Worm (Caenorhabditis elegans) whole organism, late embryonic: ENCODE results near the gene C15H9.9.

Experiments
- C08G9.2 ChIP-seq: sonication (generic microtip); optimal IDR thresholded peaks from 2 replicates; lab custom pipeline; 2016; ENCODE audit warnings: mild to moderate bottlenecking, missing genetic modification characterization, moderate library complexity, missing compliant biosample characterization
- C38D4.7 ChIP-seq: fragments of 200-800 bp; sonication (Bioruptor generic); optimal IDR thresholded peaks from 2 replicates; lab custom pipeline; 2018; ENCODE audit warnings: mild to moderate bottlenecking, missing genetic modification characterization, moderate library complexity, missing compliant biosample characterization
- F13H6.1 ChIP-seq: sonication (generic microtip); optimal IDR thresholded peaks from 2 replicates; lab custom pipeline; 2016; ENCODE audit warnings: missing genetic modification characterization, missing compliant biosample characterization
- K02D7.2 ChIP-seq: sonication (generic microtip); optimal IDR thresholded peaks from 2 replicates; lab custom pipeline; 2017; ENCODE audit warnings: mild to moderate bottlenecking, missing genetic modification characterization, missing compliant biosample characterization
- K09A11.1 ChIP-seq: sonication (generic microtip); optimal IDR thresholded peaks from 2 replicates; lab custom pipeline; 2017; ENCODE audit warnings: antibody characterized with exemption, mild to moderate bottlenecking, missing genetic modification characterization, missing compliant biosample characterization; ENCODE audit not compliant: insufficient read depth
- Y22D7AL.16 ChIP-seq: sonication (generic microtip); optimal IDR thresholded peaks from 2 replicates; lab custom pipeline; 2016; ENCODE audit warnings: missing genetic modification characterization, missing compliant biosample characterization
- ahr-1 ChIP-seq: sonication (generic microtip); optimal IDR thresholded peaks from 2 replicates; lab custom pipeline; 2016; ENCODE audit warnings: missing genetic modification characterization, missing compliant biosample characterization
- ceh-14 ChIP-seq: sonication (generic microtip); optimal IDR thresholded peaks from 2 replicates; lab custom pipeline; 2016; ENCODE audit warnings: missing genotype, missing genetic modification characterization, missing compliant biosample characterization
- ceh-19 ChIP-seq: fragments of 200-800 bp; sonication (Bioruptor generic); optimal IDR thresholded peaks from 2 replicates; lab custom pipeline; 2018; ENCODE audit warnings: mild to moderate bottlenecking, missing genetic modification characterization, missing compliant biosample characterization
- ceh-2 ChIP-seq: sonication (generic microtip); optimal IDR thresholded peaks from 2 replicates; lab custom pipeline; 2016; ENCODE audit warnings: missing genotype, missing genetic modification characterization, missing compliant biosample characterization
- ceh-22 ChIP-seq: sonication (generic microtip); optimal IDR thresholded peaks from 2 replicates; lab custom pipeline; 2017; ENCODE audit warnings: missing biosample characterization, missing genetic modification characterization
- ceh-24 ChIP-seq: sonication (generic microtip); optimal IDR thresholded peaks from 2 replicates; lab custom pipeline; 2016; ENCODE audit warnings: mild to moderate bottlenecking, missing genetic modification characterization, missing compliant biosample characterization
- ceh-30 ChIP-seq: fragments of 150-350 bp; optimal IDR thresholded peaks from 2 replicates; lab custom pipeline; 2014; ENCODE audit warnings: missing biosample characterization, missing genetic modification characterization
- elt-4 ChIP-seq: sonication (generic microtip); optimal IDR thresholded peaks from 2 replicates; lab custom pipeline; 2016; ENCODE audit warnings: missing genetic modification characterization, missing compliant biosample characterization
- ets-4 ChIP-seq: sonication (generic microtip); optimal IDR thresholded peaks from 2 replicates; lab custom pipeline; 2016; ENCODE audit warnings: missing genetic modification characterization, missing compliant biosample characterization
- eyg-1 ChIP-seq: sonication (generic microtip); optimal IDR thresholded peaks from 2 replicates; lab custom pipeline; 2016; ENCODE audit warnings: missing genotype, missing genetic modification characterization, missing compliant biosample characterization
- fax-1 ChIP-seq: sonication (generic microtip); optimal IDR thresholded peaks from 2 replicates; lab custom pipeline; 2016; ENCODE audit warnings: missing genotype, missing genetic modification characterization, missing compliant biosample characterization
- fkh-10 ChIP-seq: fragments of 150-350 bp; optimal IDR thresholded peaks from 2 replicates; lab custom pipeline; 2014; ENCODE audit warnings: missing biosample characterization, missing genetic modification reagents, missing genetic modification characterization
- fkh-6 ChIP-seq: sonication (generic microtip); optimal IDR thresholded peaks from 2 replicates; lab custom pipeline; 2016; ENCODE audit warnings: missing genetic modification characterization, missing compliant biosample characterization
- gmeb-2 ChIP-seq: sonication (generic microtip); optimal IDR thresholded peaks from 2 replicates; lab custom pipeline; 2016; ENCODE audit warnings: missing genetic modification characterization, inconsistent platforms, missing compliant biosample characterization
- hlh-13 ChIP-seq: fragments of 200-800 bp; sonication (Bioruptor generic); optimal IDR thresholded peaks from 2 replicates; lab custom pipeline; 2018; ENCODE audit warnings: mild to moderate bottlenecking, missing genetic modification characterization, missing compliant biosample characterization
- hlh-15 ChIP-seq: sonication (generic microtip); optimal IDR thresholded peaks from 2 replicates; lab custom pipeline; 2016; ENCODE audit warnings: missing genetic modification characterization, missing compliant biosample characterization
- hlh-30 ChIP-seq: sonication (generic microtip); optimal IDR thresholded peaks from 2 replicates; lab custom pipeline; 2017; ENCODE audit warnings: antibody characterized with exemption, missing genetic modification characterization, missing compliant biosample characterization; ENCODE audit not compliant: insufficient read depth
- hlh-6 ChIP-seq: sonication (generic microtip); optimal IDR thresholded peaks from 2 replicates; lab custom pipeline; 2016; ENCODE audit warnings: missing genotype, missing genetic modification characterization, missing compliant biosample characterization
- madf-2 ChIP-seq: sonication (generic microtip); optimal IDR thresholded peaks from 2 replicates; lab custom pipeline; 2017; ENCODE audit warnings: missing genetic modification characterization, missing compliant biosample characterization
- mec-3 ChIP-seq: sonication (generic microtip); optimal IDR thresholded peaks from 2 replicates; lab custom pipeline; 2016; ENCODE audit warnings: borderline replicate concordance, missing genetic modification characterization, missing compliant biosample characterization
- nhr-11 ChIP-seq: fragments of 150-350 bp; optimal IDR thresholded peaks from 2 replicates; lab custom pipeline; 2014; ENCODE audit warnings: missing biosample characterization, missing genetic modification characterization
- nhr-232 ChIP-seq: sonication (generic microtip); optimal IDR thresholded peaks from 2 replicates; lab custom pipeline; 2016; ENCODE audit warnings: missing genetic modification characterization, missing compliant biosample characterization
- odd-2 ChIP-seq: sonication (generic microtip); optimal IDR thresholded peaks from 2 replicates; lab custom pipeline; 2017; ENCODE audit warnings: antibody characterized with exemption, mild to moderate bottlenecking, missing genetic modification characterization, missing compliant biosample characterization
- pat-9 ChIP-seq: fragments of 200-800 bp; sonication (Bioruptor generic); optimal IDR thresholded peaks from 2 replicates; lab custom pipeline; 2018; ENCODE audit warnings: mild to moderate bottlenecking, missing genetic modification characterization, moderate library complexity, missing compliant biosample characterization
- pax-1 ChIP-seq: fragments of 150-350 bp; optimal IDR thresholded peaks from 2 replicates; lab custom pipeline; 2014; ENCODE audit warnings: missing biosample characterization, missing genetic modification characterization
- pha-2 ChIP-seq: sonication (generic microtip); optimal IDR thresholded peaks from 2 replicates; lab custom pipeline; 2017; ENCODE audit warnings: mild to moderate bottlenecking, missing genetic modification characterization, missing compliant biosample characterization
- pha-4 ChIP-seq: fragments of 150-350 bp; optimal IDR thresholded peaks from 2 replicates; lab custom pipeline; 2018; ENCODE audit warnings: missing biosample characterization, missing genetic modification reagents, missing genetic modification characterization
- pqm-1 ChIP-seq: sonication (generic microtip); optimal IDR thresholded peaks from 2 replicates; lab custom pipeline; 2016; ENCODE audit warnings: missing genetic modification characterization, missing compliant biosample characterization
- ref-2 ChIP-seq: sonication (generic microtip); optimal IDR thresholded peaks from 2 replicates; lab custom pipeline; 2016; ENCODE audit warnings: missing genetic modification characterization, missing compliant biosample characterization
- sox-2 ChIP-seq: fragments of 200-800 bp; sonication (Bioruptor generic); IDR thresholded peaks from 2 replicates; pipeline ENCODE4 v1.3.6; 2022; ENCODE audit warnings: missing genetic modification reagents, missing genetic modification characterization, missing compliant biosample characterization
- sox-4 ChIP-seq: sonication (generic microtip); optimal IDR thresholded peaks from 2 replicates; lab custom pipeline; 2017; ENCODE audit warnings: mild to moderate bottlenecking, missing genetic modification characterization, inconsistent platforms, missing compliant biosample characterization
- tbx-2 ChIP-seq: sonication (generic microtip); optimal IDR thresholded peaks from 2 replicates; lab custom pipeline; 2016; ENCODE audit warnings: missing genetic modification characterization, missing compliant biosample characterization
- tbx-7 ChIP-seq: sonication (generic microtip); optimal IDR thresholded peaks from 2 replicates; lab custom pipeline; 2016; ENCODE audit warnings: missing genotype, missing genetic modification characterization, missing compliant biosample characterization
- unc-42 ChIP-seq: sonication (generic microtip); optimal IDR thresholded peaks from 2 replicates; lab custom pipeline; 2016; ENCODE audit warnings: missing genotype, missing genetic modification characterization, missing compliant biosample characterization
- unc-55 ChIP-seq: sonication (generic microtip); optimal IDR thresholded peaks from 2 replicates; lab custom pipeline; 2017; ENCODE audit warnings: missing biosample characterization, missing genetic modification reagents, missing genetic modification characterization
- unc-86 ChIP-seq: sonication (generic microtip); optimal IDR thresholded peaks from 2 replicates; lab custom pipeline; 2016; ENCODE audit warnings: missing genetic modification characterization, missing compliant biosample characterization
- zip-5 ChIP-seq: sonication (generic microtip); optimal IDR thresholded peaks from 2 replicates; lab custom pipeline; 2016; ENCODE audit warnings: missing genetic modification characterization, missing compliant biosample characterization
- ztf-16 ChIP-seq: sonication (generic microtip); optimal IDR thresholded peaks from 2 replicates; lab custom pipeline; 2017; ENCODE audit warnings: missing genetic modification characterization, missing compliant biosample characterization

Gene C15H9.9

DNA sequence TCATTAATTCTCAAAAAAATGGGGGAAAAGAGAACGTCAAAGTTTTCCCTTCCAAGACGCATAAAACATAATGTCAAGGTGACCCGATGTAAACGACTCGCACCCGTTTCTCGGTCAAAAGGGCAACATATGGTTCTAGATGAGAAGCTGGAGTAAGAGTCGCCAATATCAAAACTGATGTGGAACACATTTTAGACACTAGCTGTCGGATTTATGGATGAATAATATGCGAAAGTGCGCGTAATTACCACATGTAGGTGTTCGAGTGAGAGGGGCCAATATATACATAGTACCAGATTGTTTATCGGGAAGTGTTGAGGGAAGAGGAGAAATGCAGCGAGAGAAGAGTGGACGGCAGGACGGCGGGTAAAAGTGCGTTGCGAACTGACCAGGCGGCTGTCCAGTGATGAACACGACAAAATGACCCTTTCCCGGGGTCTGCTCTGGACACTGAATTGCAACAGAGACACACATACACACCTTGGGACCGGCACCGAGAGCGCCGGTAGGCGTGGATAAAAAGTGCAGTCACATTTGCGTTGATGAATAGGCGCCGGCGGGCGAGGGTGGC, 23.0 kb upstream of the C15H9.9 start (continued):
- TF ChIP-seq tbx-2 = peak; percentile 47
- peak; percentile 37 for TF ChIP-seq unc-55

DNA sequence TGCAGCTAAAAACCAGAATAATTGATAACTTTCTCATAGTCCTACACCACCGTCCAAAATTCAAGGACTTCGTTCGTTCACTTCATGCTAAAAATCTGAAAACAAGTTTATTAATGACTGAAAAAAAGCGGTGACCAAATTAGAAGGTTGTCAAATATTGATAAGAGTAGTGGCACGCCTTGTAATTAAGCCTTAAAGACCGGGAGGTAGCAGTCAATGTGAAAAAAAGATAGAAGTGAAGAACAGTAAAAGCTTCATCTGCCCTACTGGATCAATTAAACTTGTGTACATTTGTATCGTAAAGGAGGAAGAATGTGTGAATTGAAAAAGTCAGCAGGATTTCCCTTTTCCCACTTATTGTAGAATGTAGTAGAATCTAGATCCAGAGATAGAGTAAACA, 22.4 kb upstream of the C15H9.9 start, which contains the start of gene tag-275:
tag-275 (minus strand) TSS at position 101 of the 400 bp plus-strand sequence.
- TF ChIP-seq ceh-2 = no peak
- no peak for TF ChIP-seq eyg-1 (tag; lab: Kevin White, UChicago)
- no peak for TF ChIP-seq K09A11.1
- no peak for TF ChIP-seq C08G9.2 (tag; lab: Kevin White, UChicago)
- no peak for TF ChIP-seq pax-1
- TF ChIP-seq unc-86 (tag; lab: Kevin White, UChicago) = no peak
- no peak for TF ChIP-seq gmeb-2 (tag; lab: Kevin White, UChicago)
- TF ChIP-seq ceh-19 (GFP tag; lab: Kevin White, UChicago) = no peak
- no peak for TF ChIP-seq pha-2 (tag; lab: Kevin White, UChicago)
- no peak for TF ChIP-seq fkh-10
- TF ChIP-seq ztf-16 (tag; lab: Kevin White, UChicago) = no peak
- no peak for TF ChIP-seq ceh-14 (tag; lab: Kevin White, UChicago)
- TF ChIP-seq tbx-2 = no peak
- no peak for TF ChIP-seq ets-4
- TF ChIP-seq unc-42 (tag; lab: Kevin White, UChicago) = no peak
- TF ChIP-seq pqm-1 (tag; lab: Kevin White, UChicago) = no peak

DNA sequence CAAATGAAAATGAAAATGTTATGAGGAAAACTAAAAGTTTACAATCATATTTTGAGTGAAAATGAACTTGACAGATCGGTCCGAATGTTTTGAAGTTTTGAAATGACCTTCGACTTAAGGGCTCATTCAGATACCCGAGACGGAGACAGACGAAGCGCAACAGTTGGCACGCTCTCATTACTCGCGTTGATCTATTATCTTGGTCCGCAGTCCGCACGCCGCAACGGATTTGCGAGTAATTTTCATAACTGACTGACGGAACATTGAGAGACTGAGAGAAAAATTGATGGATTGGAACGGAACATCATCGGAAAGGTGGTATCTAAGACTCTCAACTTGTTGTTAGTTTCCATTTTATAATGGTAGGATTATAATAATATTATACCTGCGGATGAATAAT, 17.8 kb upstream of the C15H9.9 start:
- TF ChIP-seq unc-55 (peak; percentile 82), ahr-1 (no peak), ref-2 (tag; lab: Kevin White, UChicago) (no peak), eyg-1 (tag; lab: Kevin White, UChicago) (no peak), ets-4 (no peak), fkh-10 (no peak)

DNA sequence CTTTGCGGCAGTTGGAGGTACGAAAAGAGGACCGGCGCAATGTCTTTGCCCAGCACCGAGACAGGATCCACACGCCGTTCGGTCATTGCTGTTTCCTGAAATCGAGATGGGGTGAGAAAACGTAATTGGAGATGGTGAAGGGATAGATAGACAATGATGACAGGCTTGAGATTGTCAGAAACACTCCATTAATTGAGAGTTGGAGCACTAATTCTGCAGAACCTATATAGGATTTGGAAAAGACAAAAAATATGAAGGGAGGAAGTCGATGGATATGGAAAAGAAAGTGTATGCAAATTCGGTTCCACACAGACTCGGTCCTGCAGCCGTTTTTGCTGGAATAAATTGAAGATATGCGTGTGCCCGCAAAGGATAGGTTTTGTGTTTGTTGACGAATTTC, 10.2 kb upstream of the C15H9.9 start, which contains the start of gene Y72A10A.1:
Y72A10A.1 (minus strand) TSS at position 101 of the 400 bp plus-strand sequence.
- TF ChIP-seq ceh-19 (GFP tag; lab: Kevin White, UChicago) (no peak), pqm-1 (tag; lab: Kevin White, UChicago) (no peak), tbx-7 (tag; lab: Kevin White, UChicago) (no peak), mec-3 (tag; lab: Kevin White, UChicago) (no peak), C38D4.7 (no peak), F13H6.1 (tag; lab: Kevin White, UChicago) (no peak), nhr-232 (tag; lab: Kevin White, UChicago) (no peak)

DNA sequence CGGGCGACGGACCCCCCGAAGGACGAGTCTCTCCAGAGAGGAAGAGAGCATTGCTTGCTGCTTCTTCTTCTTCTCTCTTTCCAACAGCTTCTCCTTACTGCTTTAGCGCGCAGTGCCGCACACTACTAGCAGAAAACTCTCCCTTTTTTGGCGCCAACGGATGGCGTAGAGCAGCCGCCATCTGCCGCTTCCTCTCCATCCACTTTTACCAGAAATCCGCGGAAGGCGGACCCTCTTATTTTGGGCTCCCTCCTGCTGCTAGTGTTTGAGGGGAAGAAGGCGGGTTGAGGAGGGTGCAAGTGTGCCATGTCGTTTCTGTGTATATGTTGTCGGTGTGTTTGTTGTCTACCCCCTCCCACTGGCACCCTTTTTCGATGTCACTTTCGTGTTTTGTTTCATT, 6.3 kb upstream of the C15H9.9 start:
- TF ChIP-seq fkh-6 (tag; lab: Kevin White, UChicago) (no peak), hlh-13 (GFP tag; lab: Kevin White, UChicago) (no peak), sox-4 (tag; lab: Kevin White, UChicago) (no peak), C38D4.7 (no peak), tbx-7 (tag; lab: Kevin White, UChicago) (no peak), K02D7.2 (tag; lab: Kevin White, UChicago) (no peak), fkh-10 (no peak), pha-2 (tag; lab: Kevin White, UChicago) (no peak), sox-2 (no peak), ceh-22 (tag; lab: Kevin White, UChicago) (no peak), odd-2 (tag; lab: Kevin White, UChicago) (no peak), zip-5 (tag; lab: Kevin White, UChicago) (no peak), ceh-30 (tag; lab: Kevin White, UChicago) (no peak), pat-9 (no peak), F13H6.1 (tag; lab: Kevin White, UChicago) (no peak), ceh-2 (no peak), fax-1 (tag; lab: Kevin White, UChicago) (peak; percentile 10), tbx-2 (peak; percentile 52), nhr-11 (tag; lab: Kevin White, UChicago) (no peak), Y22D7AL.16 (tag; lab: Kevin White, UChicago) (no peak), madf-2 (no peak), hlh-6 (tag; lab: Kevin White, UChicago) (peak; percentile 66), unc-55 (no peak), elt-4 (tag; lab: Kevin White, UChicago) (no peak), ztf-16 (tag; lab: Kevin White, UChicago) (no peak), ceh-14 (tag; lab: Kevin White, UChicago) (peak; percentile 36), hlh-15 (tag; lab: Kevin White, UChicago) (no peak), pha-4 (tag; lab: Kevin White, UChicago) (no peak), hlh-30 (no peak), ceh-24 (no peak)
